Worm (Caenorhabditis elegans): Measurements from ENCODE around the gene C25A11.2.

Gene C25A11.2

DNA sequence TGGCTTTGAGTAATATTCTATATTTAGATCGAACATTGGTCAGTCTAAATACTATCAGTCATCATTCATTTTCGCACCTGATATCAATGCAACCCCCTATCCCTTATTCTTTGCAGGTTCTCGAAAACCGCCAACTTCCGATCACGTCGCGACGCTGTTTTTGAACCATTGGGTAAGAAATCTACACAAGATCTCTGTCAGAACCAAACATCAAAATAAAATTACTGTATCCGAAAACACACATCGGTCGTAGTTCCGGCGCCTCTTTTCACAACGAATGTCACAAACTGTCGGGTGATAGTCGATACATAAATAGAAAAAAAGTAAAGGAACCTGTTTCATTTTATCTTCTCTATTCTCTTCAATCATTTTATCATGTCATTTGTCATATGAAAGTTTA, 33.1 kb downstream of the C25A11.2 start:
- TF ChIP-seq nhr-84 (tag; optimal IDR thresholded peaks at IDR 0.05) (no peak), nhr-11 (tag; optimal IDR thresholded peaks at IDR 0.05) (no peak), nhr-90 (tag; optimal IDR thresholded peaks at IDR 0.05; ENCODE audit: poor library complexity) (peak; percentile 62), egl-27 (tag; optimal IDR thresholded peaks at IDR 0.05) (no peak), Y116A8C.19 (tag; optimal IDR thresholded peaks at IDR 0.05; ENCODE audit: borderline replicate concordance) (no peak), xbp-1 (tag; optimal IDR thresholded peaks at IDR 0.05) (no peak), fkh-8 (tag; optimal IDR thresholded peaks at IDR 0.05) (no peak), fos-1 (tag; optimal IDR thresholded peaks at IDR 0.05) (no peak), ceh-63 (GFP tag; optimal IDR thresholded peaks at IDR 0.05) (no peak), irx-1 (tag; optimal IDR thresholded peaks at IDR 0.05) (no peak), lsy-2 (tag; optimal IDR thresholded peaks at IDR 0.05) (peak in 1 of 2 experiments; percentile 76), unc-98 (GFP tag; IDR thresholded peaks at IDR 0.05) (no peak), dsc-1 (tag; optimal IDR thresholded peaks at IDR 0.05) (no peak), isw-1 (GFP tag; IDR thresholded peaks at IDR 0.05) (no peak), aly-2 (tag; optimal IDR thresholded peaks at IDR 0.05) (no peak), aha-1 (tag; optimal IDR thresholded peaks at IDR 0.05) (no peak), nhr-28 (tag; optimal IDR thresholded peaks at IDR 0.05) (no peak), hpl-2 (GFP tag; optimal IDR thresholded peaks at IDR 0.05) (no peak), ceh-8 (GFP tag; optimal IDR thresholded peaks at IDR 0.05) (no peak), ceh-90 (tag; optimal IDR thresholded peaks at IDR 0.05) (no peak), C04F5.9 (tag; optimal IDR thresholded peaks at IDR 0.05) (no peak), vab-15 (tag; optimal IDR thresholded peaks at IDR 0.05) (no peak), hlh-4 (tag; optimal IDR thresholded peaks at IDR 0.05) (no peak), nhr-47 (tag; optimal IDR thresholded peaks at IDR 0.05) (peak; percentile 11), nhr-77 (tag; optimal IDR thresholded peaks at IDR 0.05) (no peak), lin-39 (tag; optimal IDR thresholded peaks at IDR 0.05) (no peak), efl-1 (optimal IDR thresholded peaks at IDR 0.05) (no peak), efl-1 (GFP tag; optimal IDR thresholded peaks at IDR 0.05 in 1 of 2) (no peak), elt-3 (tag; optimal IDR thresholded peaks at IDR 0.05) (peak in 4 of 6 experiments; percentile 60 to 93 (median 76)), snu-23 (GFP tag; optimal IDR thresholded peaks at IDR 0.05) (peak; percentile 55), ztf-11 (tag; optimal IDR thresholded peaks at IDR 0.05) (no peak), pax-3 (tag; optimal IDR thresholded peaks at IDR 0.05) (no peak), lin-15B (tag; optimal IDR thresholded peaks at IDR 0.05) (no peak), alr-1 (tag; optimal IDR thresholded peaks at IDR 0.05; ENCODE audit: borderline replicate concordance) (no peak), efl-3 (GFP tag; optimal IDR thresholded peaks at IDR 0.05) (no peak), C16A3.4 (tag; optimal IDR thresholded peaks at IDR 0.05) (peak; percentile 6), lin-14 (GFP tag; optimal IDR thresholded peaks at IDR 0.05) (peak; percentile 74), snpc-4 (tag; optimal IDR thresholded peaks at IDR 0.05) (no peak), nhr-76 (tag; optimal IDR thresholded peaks at IDR 0.05) (no peak), unc-130 (tag; optimal IDR thresholded peaks at IDR 0.05) (peak; percentile 69), dpl-1 (GFP tag; optimal IDR thresholded peaks at IDR 0.05) (no peak), lin-35 (GFP tag; optimal IDR thresholded peaks at IDR 0.05) (peak in 1 of 2 experiments; percentile 65), ceh-82 (tag; optimal IDR thresholded peaks at IDR 0.05) (no peak), nhr-71 (tag; optimal IDR thresholded peaks at IDR 0.05) (peak; percentile 73), nhr-20 (tag; optimal IDR thresholded peaks at IDR 0.05) (peak; percentile 77), blmp-1 (tag; optimal IDR thresholded peaks at IDR 0.05) (peak; percentile 80), skn-1 (tag; optimal IDR thresholded peaks at IDR 0.05) (no peak), mdl-1 (tag; optimal IDR thresholded peaks at IDR 0.05) (peak in 1 of 2 experiments; percentile 36), nhr-19 (GFP tag; conservative IDR thresholded peaks at IDR 0.05) (peak; percentile 45), ets-5 (GFP tag; IDR thresholded peaks at IDR 0.05) (no peak), tbx-2 (tag; optimal IDR thresholded peaks at IDR 0.05) (peak; percentile 89), fkh-10 (GFP tag; optimal IDR thresholded peaks at IDR 0.05) (no peak), mef-2 (tag; optimal IDR thresholded peaks at IDR 0.05) (no peak), ceh-88 (GFP tag; IDR thresholded peaks at IDR 0.05) (no peak)
